Fruit fly (Drosophila melanogaster): ENCODE data around the gene CG2540.
A peak's percentile ranks its signal among the peaks of the same experiment; 100 is the strongest.

Gene CG2540

DNA sequence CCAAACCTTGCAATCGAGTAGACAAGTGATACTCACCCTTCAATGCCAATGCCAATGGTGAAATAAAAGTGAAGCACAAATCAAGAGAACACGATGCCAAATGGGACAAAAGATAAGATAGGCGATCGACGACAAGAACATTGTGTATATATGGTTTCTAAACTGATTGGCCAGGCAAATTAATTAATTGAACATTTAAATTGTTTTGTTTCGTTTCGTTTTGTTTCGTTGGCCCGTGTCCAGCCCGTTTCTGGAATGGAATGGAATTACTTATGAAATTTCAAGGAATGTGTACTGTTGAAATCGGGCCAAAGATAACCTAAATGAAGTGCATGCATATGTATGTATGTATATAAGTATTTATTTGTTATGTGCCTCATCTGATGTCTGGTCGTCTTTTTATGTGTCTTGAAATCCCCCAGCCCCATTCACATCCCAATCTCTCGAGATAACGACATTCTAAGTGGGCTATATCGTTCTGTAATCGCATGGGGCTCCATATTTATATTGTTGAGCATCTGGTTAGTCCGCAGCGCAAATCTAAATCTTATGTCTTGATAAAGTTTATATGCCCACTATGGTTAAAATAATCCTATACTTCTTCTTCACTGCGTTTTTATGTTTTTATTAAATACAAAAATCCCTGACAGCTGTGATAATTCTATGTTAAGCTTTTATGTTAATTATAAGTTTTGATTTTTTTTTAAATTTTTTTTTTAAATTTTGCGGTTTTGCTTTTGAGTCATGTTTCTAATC, 46.3 kb downstream of the CG2540 start:
- TF ChIP-seq CG17806 (tag; optimal IDR thresholded peaks at IDR 0.05) = no peak
- no peak for TF ChIP-seq CG4496 (GFP tag; IDR thresholded peaks at IDR 0.05)
- TF ChIP-seq CG14655 (GFP tag; optimal IDR thresholded peaks at IDR 0.05) = no peak
- TF ChIP-seq Pif1B (GFP tag; optimal IDR thresholded peaks at IDR 0.05) = no peak
- TF ChIP-seq CG9948 (tag; optimal IDR thresholded peaks at IDR 0.05) = no peak
- TF ChIP-seq EcR (GFP tag; optimal IDR thresholded peaks at IDR 0.05) = no peak
- no peak for TF ChIP-seq CG8159 (tag; optimal IDR thresholded peaks at IDR 0.05)
- no peak for TF ChIP-seq fd96Ca (GFP tag; IDR thresholded peaks at IDR 0.05)
- TF ChIP-seq CG15710 (tag; optimal IDR thresholded peaks at IDR 0.05) = no peak
- no peak for TF ChIP-seq CG34367 (tag; optimal IDR thresholded peaks at IDR 0.05)

dm6 chrX:12676554-12677336, 47.1 kb downstream of the CG2540 start:
- TF ChIP-seq CG32121 (GFP tag; IDR thresholded peaks at IDR 0.05) = peak; percentile 84
- peak; percentile 86 for TF ChIP-seq CG13204 (GFP tag; optimal IDR thresholded peaks at IDR 0.05)
- no peak for TF ChIP-seq CG10348 (GFP tag; IDR thresholded peaks at IDR 0.05)
- TF ChIP-seq gl (tag; optimal IDR thresholded peaks at IDR 0.05) = peak; percentile 92
- peak; percentile 81 for TF ChIP-seq Pif1A (GFP tag; optimal IDR thresholded peaks at IDR 0.05)
- TF ChIP-seq CG12605 (GFP tag; IDR thresholded peaks at IDR 0.05) = peak; percentile 83
- TF ChIP-seq CG17806 (tag; optimal IDR thresholded peaks at IDR 0.05) = peak; percentile 56
- peak; percentile 72 for TF ChIP-seq CG14655 (GFP tag; optimal IDR thresholded peaks at IDR 0.05)
- peak; percentile 55 for TF ChIP-seq CG8159 (tag; optimal IDR thresholded peaks at IDR 0.05)
- TF ChIP-seq CG15710 (tag; optimal IDR thresholded peaks at IDR 0.05) = peak; percentile 70
- no peak for TF ChIP-seq D1 (tag; optimal IDR thresholded peaks at IDR 0.05)
- peak; percentile 61 for TF ChIP-seq CG9948 (tag; optimal IDR thresholded peaks at IDR 0.05)
- TF ChIP-seq rn (GFP tag; IDR thresholded peaks at IDR 0.05) = peak; percentile 47; the same call in 1 of the 2 replicates
- peak; percentile 79 for TF ChIP-seq Pif1B (GFP tag; optimal IDR thresholded peaks at IDR 0.05)
- TF ChIP-seq Ets98B (GFP tag; IDR thresholded peaks at IDR 0.05) = peak; percentile 75
- peak; percentile 67 for TF ChIP-seq CG34367 (tag; optimal IDR thresholded peaks at IDR 0.05)
- TF ChIP-seq Snoo (tag; optimal IDR thresholded peaks at IDR 0.05) = peak; percentile 71
- peak; percentile 84 for TF ChIP-seq EcR (GFP tag; optimal IDR thresholded peaks at IDR 0.05)
- peak; percentile 88 for TF ChIP-seq CG4496 (GFP tag; IDR thresholded peaks at IDR 0.05)
- TF ChIP-seq CG8301 (tag; optimal IDR thresholded peaks at IDR 0.05) = peak; percentile 35
- TF ChIP-seq fd96Ca (GFP tag; IDR thresholded peaks at IDR 0.05) = peak; percentile 61; the same call in 2 of the 3 replicates

Data from whole organism, pupa.